Worm (Caenorhabditis elegans): ENCODE measurements around the gene cyn-8.

- no peak for TF ChIP-seq snpc-4 (tag; optimal IDR thresholded peaks at IDR 0.05)
- no peak for TF ChIP-seq nhr-12 (tag; optimal IDR thresholded peaks at IDR 0.05)
- no peak for TF ChIP-seq ceh-82 (tag; optimal IDR thresholded peaks at IDR 0.05)
- no peak for TF ChIP-seq R02D3.7 (tag; optimal IDR thresholded peaks at IDR 0.05)
- no peak for TF ChIP-seq unc-39 (tag; optimal IDR thresholded peaks at IDR 0.05)
Measured at ce11 chrX:8902920-8903319, 8.2 kb upstream of the cyn-8 start.

Data from whole organism, L3 larva.